Fruit fly (Drosophila melanogaster) whole organism, embryonic: ENCODE measurements around the gene mRpS23.

ENCODE experiments used
- ATbp ChIP-seq: fragments of 200-800 bp; sonication (Bioruptor generic); optimal IDR thresholded peaks from 2 replicates; lab custom pipeline; 2017; ENCODE audit warnings: missing biosample characterization, mild to moderate bottlenecking, missing genetic modification characterization, missing genetic modification reagents
- Ada2b ChIP-seq: fragments of 200-800 bp; sonication (Bioruptor generic); IDR thresholded peaks from 2 replicates; pipeline ENCODE4 v1.3.6; 2022; ENCODE audit warnings: missing biosample characterization, missing genetic modification characterization
- Awh ChIP-seq: fragments of 200-800 bp; sonication (Bioruptor generic); IDR thresholded peaks from 2 replicates; pipeline ENCODE4, ENCODE4 v1.3.6; 2022; ENCODE audit warnings: missing biosample characterization, missing genetic modification characterization
- CG11247 ChIP-seq: fragments of 200-800 bp; sonication (Bioruptor generic); IDR thresholded peaks from 2 replicates; pipeline ENCODE4 v1.3.6; 2022; ENCODE audit warnings: missing biosample characterization, missing genetic modification characterization
- CG11456 ChIP-seq: fragments of 200-800 bp; sonication (Bioruptor generic); IDR thresholded peaks from 3 replicates; pipeline ENCODE4 v1.3.6; 2022; ENCODE audit warnings: missing biosample characterization, missing genetic modification characterization
- CG13775 ChIP-seq: fragments of 200-800 bp; sonication (Bioruptor generic); optimal IDR thresholded peaks from 3 replicates; lab custom pipeline; 2017; ENCODE audit warnings: missing biosample characterization, mild to moderate bottlenecking, missing genetic modification characterization
- CG15601 ChIP-seq: fragments of 200-800 bp; sonication (Bioruptor generic); optimal IDR thresholded peaks from 3 replicates; lab custom pipeline; 2019; ENCODE audit warnings: missing biosample characterization, mild to moderate bottlenecking, missing genetic modification characterization, moderate library complexity
- CG17385 ChIP-seq: fragments of 200-800 bp; sonication (Bioruptor generic); optimal IDR thresholded peaks from 3 replicates; lab custom pipeline; 2018; ENCODE audit warnings: missing biosample characterization, mild to moderate bottlenecking, missing genetic modification characterization
- CG2712 ChIP-seq: fragments of 200-800 bp; optimal IDR thresholded peaks from 3 replicates; lab custom pipeline; 2019; ENCODE audit warnings: missing biosample characterization, mild to moderate bottlenecking, missing genetic modification characterization, moderate library complexity
- CG3847 ChIP-seq: fragments of 200-800 bp; sonication (Bioruptor generic); IDR thresholded peaks from 2 replicates; pipeline ENCODE4 v1.3.6; 2022; ENCODE audit warnings: missing biosample characterization, missing genetic modification characterization
- CG8765 ChIP-seq: fragments of 200-800 bp; sonication (Bioruptor generic); IDR thresholded peaks from 2 replicates; pipeline ENCODE4 v1.3.6; 2022; ENCODE audit warnings: missing biosample characterization, missing genetic modification characterization
- CG9797 ChIP-seq: fragments of 200-800 bp; sonication (Bioruptor generic); optimal IDR thresholded peaks from 3 replicates; lab custom pipeline; 2018; ENCODE audit warnings: missing biosample characterization, mild to moderate bottlenecking, missing genetic modification characterization
- CHES-1-like ChIP-seq: fragments of 200-800 bp; sonication (Bioruptor generic); optimal IDR thresholded peaks from 2 replicates; lab custom pipeline; 2016; ENCODE audit warnings: missing biosample characterization, missing genetic modification characterization
- Dbx ChIP-seq: fragments of 200-800 bp; sonication (Bioruptor generic); IDR thresholded peaks from 3 replicates; pipeline ENCODE4 v1.3.6; 2022; ENCODE audit warnings: missing biosample characterization, missing genetic modification characterization
- Dip2 ChIP-seq: fragments of 200-800 bp; sonication (Bioruptor generic); IDR thresholded peaks from 2 replicates; pipeline ENCODE4 v1.3.6; 2022; ENCODE audit warnings: missing biosample characterization, missing genetic modification characterization
- Dll ChIP-seq: fragments of 200-800 bp; sonication (Bioruptor generic); IDR thresholded peaks from 4 replicates; pipeline ENCODE4 v1.3.6; 2022; ENCODE audit warnings: missing biosample characterization, missing genetic modification characterization; ENCODE audit not compliant: partially characterized antibody
- Doc2 ChIP-seq: fragments of 200-800 bp; sonication (Bioruptor generic); IDR thresholded peaks from 2 replicates; pipeline ENCODE4 v1.3.6; 2022; ENCODE audit warnings: missing biosample characterization, missing genetic modification characterization
- Drgx ChIP-seq: fragments of 200-800 bp; sonication (Bioruptor generic); IDR thresholded peaks from 2 replicates; pipeline ENCODE4 v1.3.6; 2022; ENCODE audit warnings: missing biosample characterization, missing genetic modification characterization
- Hmr ChIP-seq: fragments of 200-800 bp; sonication (Bioruptor generic); optimal IDR thresholded peaks from 3 replicates; lab custom pipeline; 2017; ENCODE audit warnings: mild to moderate bottlenecking, missing biosample characterization, missing genetic modification reagents, missing genetic modification characterization
- Max ChIP-seq: fragments of 200-800 bp; sonication (Bioruptor generic); optimal IDR thresholded peaks from 2 replicates; lab custom pipeline; 2016; ENCODE audit warnings: missing biosample characterization, mild to moderate bottlenecking, missing genetic modification characterization
- Med ChIP-seq: fragments of 200-800 bp; sonication (Bioruptor generic); peaks from one replicate; lab custom pipeline; 2016; ENCODE audit warnings: missing biosample characterization, missing genetic modification characterization, mild to moderate bottlenecking, inconsistent platforms, moderate library complexity
- Rfx ChIP-seq: fragments of 200-800 bp; sonication (Bioruptor generic); IDR thresholded peaks from 2 replicates; pipeline ENCODE4 v1.3.6; 2022; ENCODE audit warnings: missing biosample characterization, missing genetic modification characterization
- Scr ChIP-seq: fragments of 200-800 bp; sonication (Bioruptor generic); IDR thresholded peaks from 2 replicates; pipeline ENCODE4 v1.3.6; 2022; ENCODE audit warnings: missing biosample characterization, missing genetic modification characterization; ENCODE audit not compliant: partially characterized antibody
- ac ChIP-seq: fragments of 200-800 bp; sonication (Bioruptor generic); optimal IDR thresholded peaks from 3 replicates; lab custom pipeline; 2017; ENCODE audit warnings: missing biosample characterization, mild to moderate bottlenecking, missing genetic modification characterization
- cas ChIP-seq: fragments of 200-800 bp; sonication (Bioruptor generic); IDR thresholded peaks from 2 replicates; pipeline ENCODE4 v1.3.6; 2022; ENCODE audit warnings: missing biosample characterization, missing genetic modification characterization
- chm ChIP-seq: fragments of 200-800 bp; sonication (Bioruptor generic); IDR thresholded peaks from 2 replicates; pipeline ENCODE4 v1.3.6; 2022; ENCODE audit warnings: missing biosample characterization, missing genetic modification characterization
- ci ChIP-seq: fragments of 200-800 bp; sonication (Bioruptor generic); IDR thresholded peaks from 3 replicates; pipeline ENCODE4 v1.3.6; 2022; ENCODE audit warnings: missing biosample characterization, missing genetic modification characterization
- crol ChIP-seq: fragments of 200-800 bp; sonication (Bioruptor generic); IDR thresholded peaks from 2 replicates; pipeline ENCODE4 v1.3.6; 2022; ENCODE audit warnings: missing biosample characterization, missing genetic modification characterization
- dan ChIP-seq: fragments of 200-800 bp; sonication (Bioruptor generic); IDR thresholded peaks from 2 replicates; pipeline ENCODE4 v1.3.6; 2022; ENCODE audit warnings: missing biosample characterization, missing genetic modification characterization
- danr ChIP-seq: fragments of 200-800 bp; sonication (Bioruptor generic); IDR thresholded peaks from 2 replicates; pipeline ENCODE4 v1.3.6; 2022; ENCODE audit warnings: missing biosample characterization, missing genetic modification characterization
- dm ChIP-seq: fragments of 200-800 bp; sonication (Bioruptor generic); optimal IDR thresholded peaks from 3 replicates; lab custom pipeline; 2016; ENCODE audit warnings: missing biosample characterization, missing genetic modification characterization
- esg ChIP-seq: fragments of 200-800 bp; sonication (Bioruptor generic); conservative IDR thresholded peaks from 2 replicates; pipeline ENCODE4 v1.3.6; 2022; ENCODE audit warnings: missing biosample characterization, missing genetic modification characterization
- ewg ChIP-seq: fragments of 200-800 bp; sonication (Bioruptor generic); optimal IDR thresholded peaks from 3 replicates; lab custom pipeline; 2017; ENCODE audit warnings: mild to moderate bottlenecking, missing biosample characterization, missing genetic modification reagents, missing genetic modification characterization
- fd96Cb ChIP-seq: fragments of 200-800 bp; sonication (Bioruptor generic); optimal IDR thresholded peaks from 2 replicates; lab custom pipeline; 2018; ENCODE audit warnings: missing biosample characterization, mild to moderate bottlenecking, missing genetic modification characterization, moderate library complexity
- lola ChIP-seq, 3 experiments: fragments of >200 bp in 2 of 3; fragments of 200-800 bp in 1 of 3; sonication (Bioruptor generic) in 1 of 3; optimal IDR thresholded peaks; 2 replicates each; lab custom pipeline; 2017 to 2019; ENCODE audit warnings: missing biosample characterization in 3 of 3, missing genetic modification characterization in 3 of 3, mild to moderate bottlenecking in 1 of 3, moderate library complexity in 1 of 3
- mld ChIP-seq: fragments of 200-800 bp; sonication (Bioruptor generic); IDR thresholded peaks from 3 replicates; pipeline ENCODE4 v1.3.6; 2022; ENCODE audit warnings: missing biosample characterization, missing genetic modification characterization; ENCODE audit not compliant: partially characterized antibody
- odd ChIP-seq: fragments of 200-800 bp; sonication (Bioruptor generic); optimal IDR thresholded peaks from 2 replicates; lab custom pipeline; 2017; ENCODE audit warnings: missing biosample characterization, mild to moderate bottlenecking, missing genetic modification characterization
- peb ChIP-seq: fragments of 200-800 bp; sonication (Bioruptor generic); IDR thresholded peaks from 2 replicates; pipeline ENCODE4 v1.3.6; 2022; ENCODE audit warnings: missing biosample characterization, missing genetic modification characterization
- pros ChIP-seq: fragments of 200-800 bp; sonication (Bioruptor generic); optimal IDR thresholded peaks from 3 replicates; lab custom pipeline; 2019; ENCODE audit warnings: missing biosample characterization, mild to moderate bottlenecking, missing genetic modification characterization, moderate library complexity
- pum ChIP-seq: fragments of 200-800 bp; sonication (Bioruptor generic); optimal IDR thresholded peaks from 2 replicates; lab custom pipeline; 2016; ENCODE audit warnings: missing biosample characterization, missing genetic modification characterization
- sr ChIP-seq: fragments of 200-800 bp; sonication (Bioruptor generic); IDR thresholded peaks from 3 replicates; pipeline ENCODE4 v1.3.6; 2022; ENCODE audit warnings: missing biosample characterization, missing genetic modification characterization
- ssp ChIP-seq: fragments of 200-800 bp; sonication (Bioruptor generic); IDR thresholded peaks from 2 replicates; pipeline ENCODE4 v1.3.6; 2022; ENCODE audit warnings: missing biosample characterization, missing genetic modification characterization
- tap ChIP-seq: fragments of 200-800 bp; optimal IDR thresholded peaks from 3 replicates; lab custom pipeline; 2019; ENCODE audit warnings: missing biosample characterization, mild to moderate bottlenecking, missing genetic modification characterization, moderate library complexity
- tll ChIP-seq, 2 experiments: fragments of 200-800 bp in 1 of 2; fragments of >200 bp in 1 of 2; sonication (Bioruptor generic) in 1 of 2; optimal IDR thresholded peaks; 2 replicates each; lab custom pipeline; 2017 to 2019; ENCODE audit warnings: missing biosample characterization in 2 of 2, missing genetic modification characterization in 2 of 2, mild to moderate bottlenecking in 1 of 2, moderate library complexity in 1 of 2
- vnd ChIP-seq: fragments of 200-800 bp; sonication (Bioruptor generic); IDR thresholded peaks from 3 replicates; pipeline ENCODE4 v1.3.6; 2022; ENCODE audit warnings: missing biosample characterization, missing genetic modification characterization; ENCODE audit not compliant: partially characterized antibody
- wor ChIP-seq: fragments of 200-800 bp; sonication (Bioruptor generic); IDR thresholded peaks from 2 replicates; pipeline ENCODE4 v1.3.6; 2022; ENCODE audit warnings: missing biosample characterization, missing genetic modification characterization

Gene mRpS23

dm6 chr2L:13835959-13836358 lies 1.1 kb upstream of the mRpS23 start:
- no peak for TF ChIP-seq Hmr (GFP tag; lab: Kevin White, UChicago)
- no peak for TF ChIP-seq odd (GFP tag; lab: Kevin White, UChicago)
- TF ChIP-seq ATbp (GFP tag; lab: Kevin White, UChicago), result no peak
- TF ChIP-seq CG3847 (GFP tag; lab: Robert Waterston, UW), result no peak
- TF ChIP-seq tap (tag; lab: Kevin White, UChicago), result no peak
- no peak for TF ChIP-seq tll (GFP tag; optimal IDR thresholded peaks at IDR 0.05; lab: Kevin White, UChicago)
- peak; percentile 64 for TF ChIP-seq Med (GFP tag; lab: Kevin White, UChicago)
- no peak for TF ChIP-seq CG11247 (GFP tag; lab: Robert Waterston, UW)
- TF ChIP-seq Rfx (GFP tag; lab: Robert Waterston, UW), result 0 out of 2 replicates have a peak, but pooled peaks have one; percentile 7
- TF ChIP-seq danr, result no peak
- TF ChIP-seq CG8765 (GFP tag; lab: Robert Waterston, UW), result 0 out of 2 replicates have a peak, but pooled peaks have one; percentile 15
- TF ChIP-seq sr (GFP tag; lab: Robert Waterston, UW), result peak; percentile 71; the same call in 2 of the 3 replicates
- no peak for TF ChIP-seq ac (GFP tag; lab: Kevin White, UChicago)
- TF ChIP-seq vnd (GFP tag; lab: Robert Waterston, UW), result no peak
- TF ChIP-seq Max (GFP tag; lab: Kevin White, UChicago), result no peak
- no peak for TF ChIP-seq lola (GFP tag; optimal IDR thresholded peaks at IDR 0.05; lab: Kevin White, UChicago)
- TF ChIP-seq ci (GFP tag; lab: Robert Waterston, UW), result 0 out of 3 replicates have a peak, but pooled peaks have one; percentile 36
- no peak for TF ChIP-seq CG15601 (tag; lab: Kevin White, UChicago)
- 0 out of 2 replicates have a peak, but pooled peaks have one; percentile 22 for TF ChIP-seq Awh (GFP tag; lab: Robert Waterston, UW)
- TF ChIP-seq pum (GFP tag; lab: Kevin White, UChicago), result no peak
- peak; percentile 61; the same call in 1 of the 3 replicates for TF ChIP-seq CG11456 (GFP tag; lab: Robert Waterston, UW)
- TF ChIP-seq Doc2 (GFP tag; lab: Robert Waterston, UW), result 0 out of 2 replicates have a peak, but pooled peaks have one; percentile 13
- TF ChIP-seq CHES-1-like (GFP tag; lab: Kevin White, UChicago), result no peak
- TF ChIP-seq Ada2b (GFP tag; lab: Robert Waterston, UW), result no peak
- peak; percentile 60 for TF ChIP-seq CG13775 (GFP tag; lab: Kevin White, UChicago)
- 0 out of 3 replicates have a peak, but pooled peaks have one; percentile 9 for TF ChIP-seq Dbx (GFP tag; lab: Robert Waterston, UW)
- no peak for TF ChIP-seq dm (GFP tag; lab: Kevin White, UChicago)
- no peak for TF ChIP-seq pros (GFP tag; lab: Kevin White, UChicago)
- no peak for TF ChIP-seq CG17385
- TF ChIP-seq wor (GFP tag; lab: Robert Waterston, UW), result no peak
- TF ChIP-seq esg, result no peak
- TF ChIP-seq chm (GFP tag; lab: Robert Waterston, UW), result 0 out of 2 replicates have a peak, but pooled peaks have one; percentile 31
- no peak for TF ChIP-seq cas (GFP tag; lab: Robert Waterston, UW)
- TF ChIP-seq mld (GFP tag; lab: Robert Waterston, UW), result peak; percentile 50; the same call in 1 of the 3 replicates
- TF ChIP-seq crol (GFP tag; lab: Robert Waterston, UW), result 0 out of 2 replicates have a peak, but pooled peaks have one; percentile 9
- TF ChIP-seq Drgx (GFP tag; lab: Robert Waterston, UW), result 0 out of 2 replicates have a peak, but pooled peaks have one; percentile 6
- TF ChIP-seq ewg, result no peak
- no peak for TF ChIP-seq fd96Cb
- no peak for TF ChIP-seq dan
- TF ChIP-seq ssp, result no peak
- TF ChIP-seq peb (GFP tag; lab: Robert Waterston, UW), result no peak
- TF ChIP-seq CG2712, result no peak
- TF ChIP-seq Scr (GFP tag; lab: Robert Waterston, UW), result no peak
- TF ChIP-seq Dll, result no peak
- TF ChIP-seq CG9797 (GFP tag; lab: Kevin White, UChicago), result no peak
- no peak for TF ChIP-seq Dip2
